Fruit fly (Drosophila melanogaster) whole organism, wandering third instar larva: ENCODE measurements around the gene yellow-f2.

Source experiments
- Abd-B ChIP-seq: fragments of >200 bp; optimal IDR thresholded peaks from 2 replicates; lab custom pipeline; 2017; ENCODE audit warnings: missing biosample characterization, missing genetic modification characterization
- CrebA ChIP-seq: fragments of 200-800 bp; sonication (Bioruptor generic); optimal IDR thresholded peaks from 2 replicates; lab custom pipeline; 2016; ENCODE audit warnings: missing biosample characterization, mild to moderate bottlenecking, missing genetic modification characterization, borderline replicate concordance
- GATAd ChIP-seq: sonication (Bioruptor generic); optimal IDR thresholded peaks from 2 replicates; lab custom pipeline; 2016; ENCODE audit warnings: missing biosample characterization, missing genetic modification characterization
- Hr78 ChIP-seq: fragments of >200 bp; optimal IDR thresholded peaks from 2 replicates; lab custom pipeline; 2017; ENCODE audit warnings: missing biosample characterization, missing genetic modification characterization
- Myc ChIP-seq: fragments of >200 bp; optimal IDR thresholded peaks from 2 replicates; lab custom pipeline; 2017
- Sp1 ChIP-seq: fragments of 200-800 bp; sonication (Bioruptor generic); optimal IDR thresholded peaks from 3 replicates; lab custom pipeline; 2019; ENCODE audit warnings: missing biosample characterization, mild to moderate bottlenecking, missing genetic modification characterization, moderate library complexity
- dmrt93B ChIP-seq: fragments of 200-800 bp; sonication (Bioruptor generic); optimal IDR thresholded peaks from 2 replicates; lab custom pipeline; 2018; ENCODE audit warnings: missing biosample characterization, mild to moderate bottlenecking, missing genetic modification characterization
- foxo ChIP-seq, 2 experiments: fragments of 200-800 bp; sonication (Bioruptor generic); optimal IDR thresholded peaks; 2 replicates in 1 of 2; 3 replicates in 1 of 2; lab custom pipeline; 2016 to 2017; ENCODE audit warnings: missing biosample characterization in 2 of 2, missing genetic modification characterization in 2 of 2
- fru ChIP-seq: fragments of 200-800 bp; sonication (Bioruptor generic); optimal IDR thresholded peaks from 3 replicates; lab custom pipeline; 2016; ENCODE audit warnings: missing biosample characterization, mild to moderate bottlenecking, missing genetic modification characterization
- lola ChIP-seq: fragments of >200 bp; optimal IDR thresholded peaks from 2 replicates; lab custom pipeline; 2017; ENCODE audit warnings: missing biosample characterization, missing genetic modification characterization
- psq ChIP-seq: fragments of 200-800 bp; sonication (Bioruptor generic); optimal IDR thresholded peaks from 3 replicates; lab custom pipeline; 2017; ENCODE audit warnings: missing biosample characterization, mild to moderate bottlenecking, missing genetic modification characterization, moderate library complexity

DNA sequence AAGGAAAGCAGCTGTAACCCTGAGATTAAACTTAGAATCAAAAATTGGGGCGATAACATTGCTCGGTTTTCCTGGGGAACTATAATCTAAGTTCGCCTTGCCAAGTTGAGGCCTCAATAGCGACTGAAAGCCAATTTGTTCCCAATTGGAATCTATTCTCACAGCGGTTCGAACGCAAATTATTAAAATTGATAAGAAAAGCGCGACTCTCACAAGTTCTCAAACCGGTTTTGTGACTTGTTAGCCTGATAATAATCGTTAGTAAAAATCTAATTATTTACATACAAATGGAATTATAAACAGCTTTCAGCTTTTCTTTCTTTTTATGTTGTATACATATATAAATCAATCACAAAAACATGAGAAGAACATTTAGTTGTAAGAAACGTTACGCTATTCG lies at the start of gene yellow-f2:
- TF ChIP-seq Abd-B (GFP tag; lab: Kevin White, UChicago) (no peak), psq (GFP tag; lab: Kevin White, UChicago) (no peak), Sp1 (no peak), fru (GFP tag; lab: Kevin White, UChicago) (no peak), Hr78 (GFP tag; lab: Kevin White, UChicago) (no peak), GATAd (GFP tag; lab: Kevin White, UChicago) (no peak), CrebA (no peak), dmrt93B (GFP tag; lab: Kevin White, UChicago) (no peak), Myc (no peak), foxo (GFP tag; optimal IDR thresholded peaks at IDR 0.05; lab: Kevin White, UChicago) (no peak), lola (GFP tag; lab: Kevin White, UChicago) (no peak)
